Worm (Caenorhabditis elegans) whole organism, L1 larva: ENCODE measurements around the gene C56E6.2.

Source experiments
- C04F5.9 ChIP-seq: sonication (generic microtip); optimal IDR thresholded peaks from 2 replicates; lab custom pipeline; 2016; ENCODE audit warnings: missing genetic modification characterization, missing compliant biosample characterization
- F16B12.6 ChIP-seq: fragments of 150-350 bp; optimal IDR thresholded peaks from 2 replicates; lab custom pipeline; 2014; ENCODE audit warnings: missing biosample characterization, missing genetic modification characterization
- aha-1 ChIP-seq: fragments of 150-350 bp; optimal IDR thresholded peaks from 2 replicates; lab custom pipeline; 2014; ENCODE audit warnings: missing biosample characterization, missing genetic modification characterization
- alr-1 ChIP-seq: fragments of 200-800 bp; sonication (Bioruptor generic); optimal IDR thresholded peaks from 2 replicates; lab custom pipeline; 2018; ENCODE audit warnings: borderline replicate concordance, mild to moderate bottlenecking, missing genetic modification characterization, missing compliant biosample characterization
- ama-1 ChIP-seq: fragments of 150-350 bp; optimal IDR thresholded peaks from 2 replicates; lab custom pipeline; 2014
- blmp-1 ChIP-seq: fragments of 150-350 bp; optimal IDR thresholded peaks from 2 replicates; lab custom pipeline; 2014; ENCODE audit warnings: missing biosample characterization, missing genetic modification characterization
- ceh-8 ChIP-seq: fragments of 200-800 bp; sonication (Bioruptor generic); optimal IDR thresholded peaks from 2 replicates; lab custom pipeline; 2018; ENCODE audit warnings: mild to moderate bottlenecking, missing genetic modification characterization, moderate library complexity, missing compliant biosample characterization
- ceh-82 ChIP-seq, 3 experiments: fragments of 150-350 bp in 1 of 3; sonication (generic microtip) in 2 of 3; optimal IDR thresholded peaks; 2 replicates each; lab custom pipeline; 2014 to 2017; ENCODE audit warnings: missing biosample characterization in 3 of 3, missing genetic modification characterization in 3 of 3
- ceh-88 ChIP-seq: fragments of 200-800 bp; sonication (Bioruptor generic); IDR thresholded peaks from 2 replicates; pipeline ENCODE4 v1.3.6; 2022; ENCODE audit warnings: missing genetic modification characterization, missing compliant biosample characterization
- dpl-1 ChIP-seq, 3 experiments: fragments of 150-350 bp in 2 of 3; sonication (generic microtip) in 1 of 3; optimal IDR thresholded peaks; 2 replicates each; lab custom pipeline; 2014 to 2017; ENCODE audit warnings: missing biosample characterization in 3 of 3, missing genetic modification characterization in 3 of 3, missing genetic modification reagents in 3 of 3
- efl-1 ChIP-seq, 4 experiments: fragments of 150-350 bp; optimal IDR thresholded peaks in 3 of 4; peaks in 1 of 4; 1 replicate in 1 of 4; 2 replicates in 3 of 4; lab custom pipeline; 2014; ENCODE audit warnings: missing biosample characterization in 2 of 4, missing genetic modification characterization in 2 of 4, missing genetic modification reagents in 2 of 4
- efl-3 ChIP-seq: fragments of 200-800 bp; sonication (Bioruptor generic); optimal IDR thresholded peaks from 2 replicates; lab custom pipeline; 2018; ENCODE audit warnings: mild to moderate bottlenecking, missing genetic modification characterization, missing compliant biosample characterization
- elt-3 ChIP-seq, 6 experiments: fragments of 150-350 bp in 1 of 6; sonication (generic microtip); optimal IDR thresholded peaks; 2 replicates each; lab custom pipeline; 2017 to 2018; ENCODE audit warnings: missing biosample characterization in 6 of 6, missing genetic modification characterization in 6 of 6, inconsistent platforms in 1 of 6
- ets-5 ChIP-seq: fragments of 200-800 bp; sonication (Bioruptor generic); IDR thresholded peaks from 2 replicates; pipeline ENCODE4 v1.3.6; 2022; ENCODE audit warnings: missing genetic modification characterization, missing compliant biosample characterization
- fkh-10 ChIP-seq: sonication (generic microtip); optimal IDR thresholded peaks from 2 replicates; lab custom pipeline; 2017; ENCODE audit warnings: missing biosample characterization, missing genetic modification reagents, missing genetic modification characterization
- fkh-8 ChIP-seq: sonication (generic microtip); optimal IDR thresholded peaks from 2 replicates; lab custom pipeline; 2016; ENCODE audit warnings: mild to moderate bottlenecking, missing genetic modification characterization, missing compliant biosample characterization
- grh-1 ChIP-seq: fragments of 200-800 bp; sonication (Bioruptor generic); IDR thresholded peaks from 2 replicates; pipeline ENCODE4 v1.3.6; 2022; ENCODE audit warnings: missing genetic modification reagents, missing genetic modification characterization, missing compliant biosample characterization
- hlh-17 ChIP-seq: fragments of 200-800 bp; sonication (Bioruptor generic); optimal IDR thresholded peaks from 2 replicates; lab custom pipeline; 2018; ENCODE audit warnings: missing genetic modification characterization, mild to moderate bottlenecking, missing compliant biosample characterization, moderate library complexity, borderline replicate concordance
- hpl-2 ChIP-seq: fragments of 150-350 bp; optimal IDR thresholded peaks from 2 replicates; lab custom pipeline; 2014; ENCODE audit warnings: missing biosample characterization, missing genetic modification reagents, missing genetic modification characterization
- irx-1 ChIP-seq: sonication (generic microtip); optimal IDR thresholded peaks from 2 replicates; lab custom pipeline; 2016; ENCODE audit warnings: missing genetic modification characterization, missing compliant biosample characterization
- lin-14 ChIP-seq: fragments of 200-800 bp; sonication (Bioruptor generic); optimal IDR thresholded peaks from 2 replicates; lab custom pipeline; 2018; ENCODE audit warnings: mild to moderate bottlenecking, missing genetic modification characterization, moderate library complexity, missing compliant biosample characterization
- lin-15B ChIP-seq: fragments of 150-350 bp; sonication (generic microtip); optimal IDR thresholded peaks from 3 replicates; lab custom pipeline; 2014; ENCODE audit warnings: missing biosample characterization, missing genetic modification characterization
- lin-35 ChIP-seq, 2 experiments: fragments of 150-350 bp; optimal IDR thresholded peaks; 2 replicates each; lab custom pipeline; 2014; ENCODE audit warnings: missing biosample characterization in 2 of 2, missing genetic modification characterization in 2 of 2, missing genetic modification reagents in 2 of 2
- lin-39 ChIP-seq: fragments of 150-350 bp; optimal IDR thresholded peaks from 2 replicates; lab custom pipeline; 2014; ENCODE audit warnings: missing biosample characterization, missing genetic modification reagents, missing genetic modification characterization
- mdl-1 ChIP-seq, 2 experiments: fragments of 150-350 bp; optimal IDR thresholded peaks; 2 replicates each; lab custom pipeline; 2014 to 2017; ENCODE audit warnings: missing biosample characterization in 2 of 2, missing genetic modification characterization in 2 of 2, inconsistent platforms in 1 of 2
- mef-2 ChIP-seq: fragments of 150-350 bp; optimal IDR thresholded peaks from 2 replicates; lab custom pipeline; 2014; ENCODE audit warnings: missing biosample characterization, missing genetic modification characterization
- mep-1 ChIP-seq: fragments of 150-350 bp; optimal IDR thresholded peaks from 2 replicates; lab custom pipeline; 2014; ENCODE audit warnings: missing biosample characterization, missing genetic modification characterization
- nhr-19 ChIP-seq: fragments of 200-800 bp; sonication (Bioruptor generic); conservative IDR thresholded peaks from 2 replicates; pipeline ENCODE4 v1.3.6; 2022; ENCODE audit warnings: missing genetic modification characterization, missing compliant biosample characterization
- nhr-20 ChIP-seq: sonication (generic microtip); optimal IDR thresholded peaks from 2 replicates; lab custom pipeline; 2016; ENCODE audit warnings: mild to moderate bottlenecking, missing genetic modification characterization, missing compliant biosample characterization
- nhr-237 ChIP-seq: fragments of 150-350 bp; optimal IDR thresholded peaks from 2 replicates; lab custom pipeline; 2014; ENCODE audit warnings: missing biosample characterization, missing genetic modification characterization
- nhr-28 ChIP-seq: fragments of 150-350 bp; optimal IDR thresholded peaks from 2 replicates; lab custom pipeline; 2014; ENCODE audit warnings: missing biosample characterization, missing genetic modification characterization
- nhr-47 ChIP-seq: sonication (generic microtip); optimal IDR thresholded peaks from 2 replicates; lab custom pipeline; 2016; ENCODE audit warnings: mild to moderate bottlenecking, missing genetic modification characterization, moderate library complexity, missing compliant biosample characterization
- nhr-76 ChIP-seq: sonication (generic microtip); optimal IDR thresholded peaks from 2 replicates; lab custom pipeline; 2017; ENCODE audit warnings: missing biosample characterization, missing genetic modification characterization
- nhr-85 ChIP-seq: sonication (generic microtip); peaks from one replicate; lab custom pipeline; 2016; ENCODE audit warnings: missing genetic modification characterization, inconsistent platforms, missing compliant biosample characterization
- nhr-90 ChIP-seq: sonication (generic microtip); optimal IDR thresholded peaks from 2 replicates; lab custom pipeline; 2016; ENCODE audit warnings: mild to moderate bottlenecking, missing genetic modification characterization, missing compliant biosample characterization; ENCODE audit not compliant: poor library complexity
- pag-3 ChIP-seq: sonication (generic microtip); optimal IDR thresholded peaks from 2 replicates; lab custom pipeline; 2017; ENCODE audit warnings: missing genetic modification characterization, mild to moderate bottlenecking, missing compliant biosample characterization, antibody characterized with exemption, borderline replicate concordance; ENCODE audit not compliant: insufficient read depth
- pqm-1 ChIP-seq: sonication (generic microtip); optimal IDR thresholded peaks from 3 replicates; lab custom pipeline; 2017; ENCODE audit warnings: missing biosample characterization, missing genetic modification characterization
- rnt-1 ChIP-seq: sonication (generic microtip); optimal IDR thresholded peaks from 2 replicates; lab custom pipeline; 2016; ENCODE audit warnings: mild to moderate bottlenecking, missing genetic modification characterization, moderate library complexity, missing compliant biosample characterization
- skn-1 ChIP-seq: fragments of 150-350 bp; optimal IDR thresholded peaks from 2 replicates; lab custom pipeline; 2014; ENCODE audit warnings: missing biosample characterization, missing genetic modification characterization
- snu-23 ChIP-seq: sonication (generic microtip); optimal IDR thresholded peaks from 2 replicates; lab custom pipeline; 2016; ENCODE audit warnings: missing genetic modification characterization, missing compliant biosample characterization
- sox-4 ChIP-seq: sonication (generic microtip); optimal IDR thresholded peaks from 2 replicates; lab custom pipeline; 2016; ENCODE audit warnings: missing genetic modification characterization, missing compliant biosample characterization
- sup-37 ChIP-seq: fragments of 200-800 bp; sonication (Bioruptor generic); optimal IDR thresholded peaks from 2 replicates; lab custom pipeline; 2018; ENCODE audit warnings: mild to moderate bottlenecking, missing genetic modification characterization, missing compliant biosample characterization
- tbx-2 ChIP-seq: sonication (generic microtip); optimal IDR thresholded peaks from 2 replicates; lab custom pipeline; 2016; ENCODE audit warnings: missing genetic modification characterization, missing compliant biosample characterization
- unc-98 ChIP-seq: fragments of 200-800 bp; sonication (Bioruptor generic); IDR thresholded peaks from 2 replicates; pipeline ENCODE4 v1.3.6; 2022; ENCODE audit warnings: missing genetic modification characterization, missing compliant biosample characterization
- xbp-1 ChIP-seq: sonication (generic microtip); optimal IDR thresholded peaks from 2 replicates; lab custom pipeline; 2016; ENCODE audit warnings: missing genetic modification characterization, missing compliant biosample characterization
- zag-1 ChIP-seq: fragments of 150-350 bp; optimal IDR thresholded peaks from 2 replicates; lab custom pipeline; 2014; ENCODE audit warnings: missing biosample characterization, missing genetic modification characterization
- ztf-11 ChIP-seq, 2 experiments: sonication (generic microtip); optimal IDR thresholded peaks; 2 replicates each; lab custom pipeline; 2016 to 2017; ENCODE audit warnings: missing genetic modification characterization in 2 of 2, missing biosample characterization in 1 of 2, missing compliant biosample characterization in 1 of 2
- ztf-4 ChIP-seq: fragments of 150-350 bp; optimal IDR thresholded peaks from 2 replicates; lab custom pipeline; 2014; ENCODE audit warnings: missing biosample characterization, missing genetic modification characterization

C56E6.2 gene

DNA sequence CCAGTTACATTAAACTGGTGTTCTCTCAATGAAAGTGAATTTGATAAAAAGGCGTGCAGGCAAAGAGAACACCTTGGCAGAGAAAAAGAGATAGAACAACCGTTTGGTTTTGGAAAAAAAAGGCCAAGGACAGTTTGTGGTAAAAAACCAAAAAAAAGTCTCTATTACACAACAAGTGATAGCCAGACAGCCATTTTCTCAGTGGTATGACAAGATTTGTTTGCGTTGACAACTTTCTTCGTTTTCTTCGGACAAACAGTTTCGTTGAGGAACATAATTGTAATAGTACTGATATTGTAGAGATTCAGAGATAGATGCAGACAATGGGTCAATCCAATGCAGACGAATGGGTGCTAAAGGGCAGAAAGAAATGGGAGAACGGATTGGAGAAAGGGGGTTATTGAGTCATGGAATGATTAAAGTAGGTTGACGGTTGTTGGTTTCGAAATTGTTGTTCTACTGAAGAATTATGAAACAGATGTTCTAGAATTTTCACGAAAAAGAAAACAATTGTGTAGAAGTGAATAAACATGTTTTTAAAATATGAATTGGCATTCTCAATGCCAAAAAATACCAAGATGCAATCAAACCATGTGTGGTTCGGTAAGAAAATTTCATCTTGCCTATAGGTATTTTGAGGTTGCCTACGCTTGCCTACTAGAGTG, 37.6 kb downstream of the C56E6.2 start:
- TF ChIP-seq ets-5 (GFP tag; lab: Robert Waterston, UW) = no peak
- peak; percentile 0 for TF ChIP-seq skn-1 (tag; lab: Kevin White, UChicago)
- TF ChIP-seq nhr-90 (tag; lab: Kevin White, UChicago) = no peak
- TF ChIP-seq elt-3 (tag; optimal IDR thresholded peaks at IDR 0.05; lab: Kevin White, UChicago) = peak in 1 of 6 experiments; percentile 6
- TF ChIP-seq ztf-11 (tag; optimal IDR thresholded peaks at IDR 0.05; lab: Kevin White, UChicago) = no peak
- peak; percentile 57 for TF ChIP-seq nhr-85 (tag; lab: Kevin White, UChicago)
- no peak for TF ChIP-seq lin-39 (tag; lab: Kevin White, UChicago)
- no peak for TF ChIP-seq mef-2 (tag; lab: Kevin White, UChicago)
- no peak for TF ChIP-seq zag-1 (tag; lab: Kevin White, UChicago)
- TF ChIP-seq blmp-1 (tag; lab: Kevin White, UChicago) = peak; percentile 65
- no peak for TF ChIP-seq ztf-4 (tag; lab: Kevin White, UChicago)
- no peak for TF ChIP-seq ceh-82 (tag; optimal IDR thresholded peaks at IDR 0.05; lab: Kevin White, UChicago)
- peak; percentile 65 for TF ChIP-seq lin-14 (GFP tag; lab: Kevin White, UChicago)
- TF ChIP-seq irx-1 (tag; lab: Kevin White, UChicago) = no peak
- TF ChIP-seq nhr-47 (tag; lab: Kevin White, UChicago) = no peak
- TF ChIP-seq ceh-8 (GFP tag; lab: Kevin White, UChicago) = no peak
- TF ChIP-seq ama-1 (lab: Kevin White, UChicago) = peak; percentile 51

ce11 chrII:6563238-6563637, 38.5 kb downstream of the C56E6.2 start:
- TF ChIP-seq nhr-237 (tag; lab: Kevin White, UChicago) = no peak
- no peak for TF ChIP-seq nhr-19 (GFP tag; lab: Robert Waterston, UW)
- peak in 1 of 3 experiments; percentile 14 for TF ChIP-seq ceh-82 (tag; optimal IDR thresholded peaks at IDR 0.05; lab: Kevin White, UChicago)
- no peak for TF ChIP-seq pqm-1 (tag; lab: Kevin White, UChicago)
- TF ChIP-seq grh-1 = no peak
- TF ChIP-seq F16B12.6 (tag; lab: Kevin White, UChicago) = no peak
- no peak for TF ChIP-seq nhr-20 (tag; lab: Kevin White, UChicago)
- TF ChIP-seq tbx-2 = no peak
- no peak for TF ChIP-seq mef-2 (tag; lab: Kevin White, UChicago)
- no peak for TF ChIP-seq ceh-8 (GFP tag; lab: Kevin White, UChicago)
- TF ChIP-seq mep-1 (tag; lab: Kevin White, UChicago) = no peak
- no peak for TF ChIP-seq C04F5.9 (tag; lab: Kevin White, UChicago)
- TF ChIP-seq ets-5 (GFP tag; lab: Robert Waterston, UW) = no peak
- TF ChIP-seq hlh-17 (GFP tag; lab: Kevin White, UChicago) = no peak
- no peak for TF ChIP-seq nhr-76 (tag; lab: Kevin White, UChicago)
- TF ChIP-seq alr-1 (tag; lab: Kevin White, UChicago) = no peak
- TF ChIP-seq pag-3 (tag; lab: Kevin White, UChicago) = no peak
- no peak for TF ChIP-seq lin-35 (GFP tag; optimal IDR thresholded peaks at IDR 0.05; lab: Kevin White, UChicago)
- peak; percentile 35 for TF ChIP-seq fkh-8 (tag; lab: Kevin White, UChicago)
- TF ChIP-seq hpl-2 (GFP tag; lab: Kevin White, UChicago) = no peak
- TF ChIP-seq lin-15B (tag; lab: Kevin White, UChicago) = no peak
- TF ChIP-seq aha-1 (tag; lab: Kevin White, UChicago) = no peak
- TF ChIP-seq lin-14 (GFP tag; lab: Kevin White, UChicago) = peak; percentile 78
- no peak for TF ChIP-seq dpl-1 (GFP tag; optimal IDR thresholded peaks at IDR 0.05; lab: Kevin White, UChicago)
- TF ChIP-seq xbp-1 (tag; lab: Kevin White, UChicago) = no peak
- no peak for TF ChIP-seq lin-39 (tag; lab: Kevin White, UChicago)
- TF ChIP-seq snu-23 (GFP tag; lab: Kevin White, UChicago) = peak; percentile 12
- TF ChIP-seq ceh-88 (GFP tag; lab: Robert Waterston, UW) = no peak
- peak; percentile 44 for TF ChIP-seq fkh-10 (GFP tag; lab: Kevin White, UChicago)
- TF ChIP-seq ztf-4 (tag; lab: Kevin White, UChicago) = no peak
- no peak for TF ChIP-seq unc-98 (GFP tag; lab: Robert Waterston, UW)
- TF ChIP-seq ama-1 (lab: Kevin White, UChicago) = no peak
- no peak for TF ChIP-seq mdl-1 (tag; optimal IDR thresholded peaks at IDR 0.05; lab: Kevin White, UChicago)
- TF ChIP-seq sup-37 (GFP tag; lab: Kevin White, UChicago) = no peak
- TF ChIP-seq efl-1 (optimal IDR thresholded peaks at IDR 0.05; lab: Kevin White, UChicago) = peak; percentile 24 to 40
- TF ChIP-seq efl-1 (GFP tag; optimal IDR thresholded peaks at IDR 0.05 in 1 of 2; lab: Kevin White, UChicago) = peak; percentile 16 to 89
- TF ChIP-seq blmp-1 (tag; lab: Kevin White, UChicago) = peak; percentile 50
- TF ChIP-seq sox-4 (tag; lab: Kevin White, UChicago) = no peak
- TF ChIP-seq rnt-1 (tag; lab: Kevin White, UChicago) = peak; percentile 11
- TF ChIP-seq efl-3 (GFP tag; lab: Kevin White, UChicago) = no peak
- TF ChIP-seq nhr-28 (tag; lab: Kevin White, UChicago) = no peak
